Worm (Caenorhabditis elegans): ENCODE measurements around the gene str-112.

The str-112 gene

ce11 chrV:7089217-7089616 lies 49.0 kb downstream of the str-112 start:
- TF ChIP-seq pha-4 (GFP tag; IDR thresholded peaks at IDR 0.05) (no peak), pha-4 (tag; optimal IDR thresholded peaks at IDR 0.05) (no peak), nhr-41 (GFP tag; IDR thresholded peaks at IDR 0.05) (no peak), pqm-1 (tag; optimal IDR thresholded peaks at IDR 0.05) (no peak), nhr-48 (tag; optimal IDR thresholded peaks at IDR 0.05) (peak; percentile 40), daf-16 (GFP tag; optimal IDR thresholded peaks at IDR 0.05) (no peak), daf-16 (tag; optimal IDR thresholded peaks at IDR 0.05) (peak; percentile 24), nhr-111 (GFP tag; optimal IDR thresholded peaks at IDR 0.05) (no peak), dmd-6 (GFP tag; IDR thresholded peaks at IDR 0.05) (peak; percentile 81), mxl-3 (GFP tag; optimal IDR thresholded peaks at IDR 0.05) (peak; percentile 92), dpl-1 (GFP tag; optimal IDR thresholded peaks at IDR 0.05) (peak; percentile 28), nhr-102 (tag; optimal IDR thresholded peaks at IDR 0.05) (peak; percentile 58), mep-1 (tag; optimal IDR thresholded peaks at IDR 0.05) (peak; percentile 40), lim-7 (GFP tag; IDR thresholded peaks at IDR 0.05) (no peak), fkh-10 (GFP tag; optimal IDR thresholded peaks at IDR 0.05) (no peak), dve-1 (tag; optimal IDR thresholded peaks at IDR 0.05; ENCODE audit: insufficient read depth) (peak; percentile 43), mdl-1 (tag; optimal IDR thresholded peaks at IDR 0.05) (peak in 1 of 2 experiments; percentile 80), unc-62 (GFP tag; optimal IDR thresholded peaks at IDR 0.05 in 1 of 2) (peak in 1 of 2 experiments; percentile 84), unc-62 (tag; optimal IDR thresholded peaks at IDR 0.05) (no peak), nhr-25 (tag; optimal IDR thresholded peaks at IDR 0.05; ENCODE audit: borderline replicate concordance, insufficient read depth) (peak; percentile 50), nhr-77 (tag; optimal IDR thresholded peaks at IDR 0.05) (peak; percentile 61), hlh-11 (tag; optimal IDR thresholded peaks at IDR 0.05) (peak; percentile 18), mes-2 (tag; optimal IDR thresholded peaks at IDR 0.05; ENCODE audit: poor library complexity, severe bottlenecking) (no peak), nhr-28 (tag; optimal IDR thresholded peaks at IDR 0.05) (peak; percentile 95), dmd-8 (GFP tag; IDR thresholded peaks at IDR 0.05) (no peak), spr-3 (GFP tag; optimal IDR thresholded peaks at IDR 0.05) (no peak), ceh-28 (tag; optimal IDR thresholded peaks at IDR 0.05) (no peak), lsy-2 (tag; optimal IDR thresholded peaks at IDR 0.05) (peak in 1 of 2 experiments; percentile 39), aha-1 (tag) (peak; percentile 87), zip-2 (tag; optimal IDR thresholded peaks at IDR 0.05) (no peak), hlh-30 (tag; optimal IDR thresholded peaks at IDR 0.05; ENCODE audit: insufficient read depth) (peak; percentile 80)

DNA sequence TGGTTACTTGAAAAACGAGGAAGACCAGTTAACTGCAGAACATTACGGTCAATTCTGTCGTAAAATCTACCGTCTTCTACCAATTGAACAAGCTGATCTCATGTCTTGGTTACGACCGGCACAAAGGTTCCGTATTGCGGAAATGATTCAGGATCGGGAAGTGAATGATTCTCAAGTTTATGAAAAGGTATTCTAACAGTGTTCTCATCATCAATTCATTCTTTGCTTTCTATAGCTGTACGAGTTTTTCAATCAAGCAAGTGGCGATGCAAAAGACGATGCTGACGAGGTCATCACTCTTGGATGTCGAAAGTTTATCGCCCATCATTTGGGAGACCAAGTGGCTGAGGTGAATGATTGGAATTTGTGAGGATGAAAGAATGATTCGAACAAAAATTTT lies 50.9 kb downstream of the str-112 start:
- TF ChIP-seq ceh-44 (GFP tag; IDR thresholded peaks at IDR 0.05), result no peak
- TF ChIP-seq ama-1 (optimal IDR thresholded peaks at IDR 0.05), result no peak
- TF ChIP-seq F10B5.3 (tag; optimal IDR thresholded peaks at IDR 0.05), result no peak
- peak in 1 of 2 experiments; percentile 95 for TF ChIP-seq unc-62 (GFP tag; optimal IDR thresholded peaks at IDR 0.05 in 1 of 2)
- no peak for TF ChIP-seq unc-62 (tag; optimal IDR thresholded peaks at IDR 0.05)
- TF ChIP-seq F26F4.8 (GFP tag; conservative IDR thresholded peaks at IDR 0.05), result no peak

Data from whole organism, L4 larva.